Fruit fly (Drosophila melanogaster) Kc167 (cell line): ENCODE measurements around the gene CG44215.

ENCODE experiments used
- Myc ChIP-seq: fragments of >200 bp; optimal IDR thresholded peaks from 2 replicates; lab custom pipeline; 2017; ENCODE audit warnings: missing external identifiers
- Sin3A ChIP-seq: fragments of >200 bp; optimal IDR thresholded peaks from 2 replicates; lab custom pipeline; 2018; ENCODE audit warnings: missing external identifiers
- h ChIP-seq: fragments of >200 bp; optimal IDR thresholded peaks from 3 replicates; lab custom pipeline; 2018; ENCODE audit warnings: missing external identifiers
- insv ChIP-seq: fragments of >200 bp; optimal IDR thresholded peaks from 3 replicates; lab custom pipeline; 2018; ENCODE audit warnings: missing external identifiers
- psq ChIP-seq: fragments of >200 bp; optimal IDR thresholded peaks from 2 replicates; lab custom pipeline; 2017; ENCODE audit warnings: missing external identifiers
- ttk ChIP-seq: sonication (Bioruptor generic); optimal IDR thresholded peaks from 2 replicates; lab custom pipeline; 2017; ENCODE audit warnings: missing external identifiers

The CG44215 gene

DNA sequence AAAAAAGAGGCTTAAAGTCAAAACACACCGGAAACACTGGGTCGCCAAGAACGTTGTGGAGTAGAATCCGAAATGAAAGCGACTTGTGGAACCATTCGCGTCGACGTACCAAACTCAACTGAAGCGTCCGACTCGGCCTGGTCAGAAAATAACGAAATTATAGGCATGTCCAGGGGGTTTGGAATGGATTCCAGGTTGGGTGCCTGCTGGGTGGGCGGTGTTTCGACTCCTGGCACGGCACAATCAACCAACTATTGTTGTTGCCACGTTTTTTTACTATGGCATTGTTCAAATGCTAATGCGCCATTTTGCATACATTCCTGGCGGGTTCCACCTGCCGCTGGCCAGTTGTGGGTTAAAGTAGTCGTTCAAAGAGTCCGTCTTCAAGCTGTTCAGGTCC is 35.9 kb downstream of the CG44215 start, which contains the start of gene Kif19A:
Kif19A (minus strand) TSS at position 101 of the 400 bp plus-strand sequence.
- no peak for TF ChIP-seq h (lab: Kevin White, UChicago)
- TF ChIP-seq Myc (lab: Kevin White, UChicago) = no peak
- TF ChIP-seq psq = no peak
- TF ChIP-seq Sin3A (lab: Kevin White, UChicago) = no peak
- no peak for TF ChIP-seq insv (lab: Kevin White, UChicago)
- no peak for TF ChIP-seq ttk (lab: Kevin White, UChicago)

DNA sequence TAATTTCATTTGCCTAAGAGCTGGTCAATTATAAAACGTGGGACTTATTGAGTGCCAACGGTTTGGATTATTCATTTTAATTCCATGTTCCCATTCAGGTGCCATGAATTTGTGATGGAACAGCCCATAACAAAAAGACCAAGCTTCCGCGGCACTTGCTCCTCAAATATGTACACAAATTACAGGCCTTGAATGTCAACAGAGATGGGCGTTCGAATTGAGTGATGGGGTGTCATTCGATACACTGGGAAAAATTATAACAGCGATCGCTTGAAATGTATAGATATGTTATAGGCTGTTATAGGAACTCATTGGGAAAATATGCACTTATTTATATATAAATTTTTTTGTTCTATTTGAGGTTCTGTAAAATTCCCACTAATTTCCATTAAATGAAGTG is 38.2 kb downstream of the CG44215 start:
- no peak for TF ChIP-seq Myc (lab: Kevin White, UChicago)
- TF ChIP-seq Sin3A (lab: Kevin White, UChicago) = no peak
- no peak for TF ChIP-seq insv (lab: Kevin White, UChicago)
- TF ChIP-seq psq = no peak
- TF ChIP-seq ttk (lab: Kevin White, UChicago) = no peak
- no peak for TF ChIP-seq h (lab: Kevin White, UChicago)

DNA sequence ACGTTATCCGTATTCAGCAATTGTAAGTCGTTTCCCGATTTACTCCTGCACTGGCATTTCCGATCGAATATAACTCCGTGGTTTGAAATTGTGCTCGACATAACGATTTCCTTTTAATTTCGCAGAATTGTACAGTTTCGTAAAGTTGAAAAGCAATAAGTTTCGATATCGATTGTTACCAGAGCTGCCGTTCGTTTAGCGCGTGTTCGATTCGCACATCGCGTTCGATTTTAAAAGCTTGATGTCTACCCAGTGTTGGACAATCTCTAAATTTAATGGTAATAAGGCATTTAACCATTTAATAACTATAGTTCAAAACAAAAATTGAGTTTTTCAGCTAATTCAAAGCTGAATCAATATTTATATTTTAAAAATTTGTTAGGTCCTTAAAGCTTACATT is 42.2 kb downstream of the CG44215 start, which contains the start of gene CG14357:
CG14357 (minus strand) TSS at position 101 of the 400 bp plus-strand sequence.
- no peak for TF ChIP-seq Sin3A (lab: Kevin White, UChicago)
- no peak for TF ChIP-seq ttk (lab: Kevin White, UChicago)
- no peak for TF ChIP-seq psq
- TF ChIP-seq insv (lab: Kevin White, UChicago) = no peak
- no peak for TF ChIP-seq h (lab: Kevin White, UChicago)
- TF ChIP-seq Myc (lab: Kevin White, UChicago) = no peak

DNA sequence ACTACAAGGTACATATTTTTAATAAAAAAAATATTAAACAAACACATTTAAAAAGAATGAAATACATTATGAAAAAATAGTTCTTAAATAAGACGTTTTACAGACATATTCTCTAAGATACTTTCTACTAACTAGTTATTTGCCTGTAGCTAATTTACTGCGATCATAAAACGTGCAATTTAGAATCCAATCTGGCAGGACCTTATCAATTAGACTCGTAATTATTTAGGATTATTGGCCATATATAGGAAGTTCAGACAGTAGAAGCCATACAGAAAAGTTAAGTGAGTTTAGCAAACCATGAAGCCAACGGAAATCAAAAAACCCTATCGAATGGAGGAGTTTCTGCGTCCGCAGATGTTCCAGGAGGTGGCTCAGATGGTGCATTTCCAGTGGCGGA is 45.1 kb downstream of the CG44215 start, which contains the start of gene Or88a:
Or88a (plus strand) TSS at position 301 of the 400 bp plus-strand sequence.
- no peak for TF ChIP-seq Sin3A (lab: Kevin White, UChicago)
- TF ChIP-seq ttk (lab: Kevin White, UChicago) = no peak
- no peak for TF ChIP-seq Myc (lab: Kevin White, UChicago)
- no peak for TF ChIP-seq insv (lab: Kevin White, UChicago)
- no peak for TF ChIP-seq h (lab: Kevin White, UChicago)
- TF ChIP-seq psq = no peak

DNA sequence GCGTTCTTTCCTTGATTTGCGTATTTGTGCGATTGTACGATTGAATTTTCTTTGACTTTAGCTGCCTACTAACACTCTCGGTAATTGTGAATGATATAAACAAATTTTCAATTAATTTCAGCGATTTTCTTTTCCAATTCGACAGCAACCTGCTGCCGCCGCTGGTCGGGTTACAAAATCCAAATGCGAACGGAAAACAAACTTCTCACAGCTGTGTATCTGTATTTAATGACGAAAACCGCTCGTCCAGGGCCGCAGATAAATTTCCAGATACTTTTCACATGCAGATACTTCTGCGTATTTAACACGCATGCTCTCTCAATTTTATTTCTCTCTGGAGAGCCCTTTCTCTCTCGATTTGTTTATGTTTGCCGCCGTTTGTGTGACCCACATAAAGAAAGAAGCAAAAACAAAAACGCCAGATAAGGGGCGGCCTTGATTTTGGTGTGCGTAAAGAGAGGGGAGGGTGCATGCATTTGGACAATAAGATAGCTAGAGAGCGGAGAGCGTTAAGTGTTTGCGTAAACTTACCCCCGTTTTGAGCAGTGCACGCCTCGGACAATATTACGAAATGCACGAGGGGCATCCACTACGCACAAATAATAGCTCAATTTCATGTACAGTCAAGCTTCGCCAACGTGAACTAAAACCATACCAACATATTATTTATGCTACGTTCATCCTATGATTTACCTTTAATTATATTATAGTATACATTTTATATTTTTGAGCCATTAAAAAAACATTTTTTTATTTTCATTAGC is 45.9 kb downstream of the CG44215 start, which contains the start of gene CG12402:
CG12402 (minus strand) TSS at position 164 of the 764 bp plus-strand sequence.
- TF ChIP-seq Myc (lab: Kevin White, UChicago) (no peak), psq (no peak), insv (lab: Kevin White, UChicago) (no peak), ttk (lab: Kevin White, UChicago) (no peak), Sin3A (lab: Kevin White, UChicago) (no peak), h (lab: Kevin White, UChicago) (no peak)

DNA sequence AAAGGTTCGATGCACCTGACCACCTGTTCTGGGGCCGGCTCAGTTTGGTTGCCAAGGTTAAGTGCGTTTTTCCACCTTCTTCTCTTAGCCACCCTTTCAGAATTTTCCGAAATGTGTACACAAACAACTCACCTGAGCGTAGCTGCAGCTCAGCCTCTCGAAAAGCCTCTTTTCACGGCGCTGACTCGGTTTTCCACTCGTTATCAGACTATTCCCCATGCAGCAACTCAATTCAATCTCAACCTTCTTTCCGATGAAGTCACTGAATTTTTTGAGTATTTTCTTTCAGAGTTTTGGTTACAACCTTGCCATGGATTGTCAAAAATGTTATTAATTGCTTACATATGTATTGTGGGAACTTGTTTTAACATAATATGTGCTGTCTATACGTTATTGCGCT is 46.6 kb downstream of the CG44215 start:
- TF ChIP-seq h (lab: Kevin White, UChicago) = no peak
- no peak for TF ChIP-seq Myc (lab: Kevin White, UChicago)
- no peak for TF ChIP-seq Sin3A (lab: Kevin White, UChicago)
- TF ChIP-seq insv (lab: Kevin White, UChicago) = no peak
- TF ChIP-seq ttk (lab: Kevin White, UChicago) = no peak
- no peak for TF ChIP-seq psq
